Worm (Caenorhabditis elegans) whole organism, young adult: ENCODE results near the gene sre-16.

Source experiments
- C06A6.2 ChIP-seq: fragments of 200-800 bp; sonication (Bioruptor generic); conservative IDR thresholded peaks from 2 replicates; pipeline ENCODE4 v1.3.6; 2022; ENCODE audit warnings: missing genetic modification characterization, missing compliant biosample characterization
- D2030.7 ChIP-seq: fragments of 200-800 bp; sonication (Bioruptor generic); IDR thresholded peaks from 2 replicates; pipeline ENCODE4 v1.3.6; 2022; ENCODE audit warnings: missing genetic modification reagents, missing genetic modification characterization, missing compliant biosample characterization
- F10E7.11 ChIP-seq: sonication (generic microtip); optimal IDR thresholded peaks from 2 replicates; lab custom pipeline; 2017; ENCODE audit warnings: mild to moderate bottlenecking, missing genetic modification characterization, moderate library complexity, missing compliant biosample characterization
- F23B12.7 ChIP-seq: sonication (generic microtip); optimal IDR thresholded peaks from 2 replicates; lab custom pipeline; 2017; ENCODE audit warnings: missing genetic modification characterization, mild to moderate bottlenecking, missing compliant biosample characterization, antibody characterized with exemption, moderate library complexity; ENCODE audit not compliant: insufficient read depth
- F33H1.4 ChIP-seq: fragments of 200-800 bp; sonication (Bioruptor generic); IDR thresholded peaks from 2 replicates; pipeline ENCODE4 v1.3.6; 2022; ENCODE audit warnings: missing genetic modification reagents, missing genetic modification characterization, missing compliant biosample characterization
- F49E8.2 ChIP-seq: sonication (generic microtip); optimal IDR thresholded peaks from 3 replicates; lab custom pipeline; 2017; ENCODE audit warnings: missing genetic modification characterization, mild to moderate bottlenecking, missing compliant biosample characterization, antibody characterized with exemption, moderate library complexity; ENCODE audit not compliant: insufficient read depth
- F55B11.4 ChIP-seq: sonication (generic microtip); optimal IDR thresholded peaks from 2 replicates; lab custom pipeline; 2016; ENCODE audit warnings: missing compliant biosample characterization, missing genetic modification characterization, borderline replicate concordance; ENCODE audit not compliant: insufficient read depth
- K12H6.12 ChIP-seq: fragments of 200-800 bp; sonication (Bioruptor generic); optimal IDR thresholded peaks from 2 replicates; lab custom pipeline; 2018; ENCODE audit warnings: mild to moderate bottlenecking, missing genetic modification characterization, missing compliant biosample characterization
- Y53F4B.3 ChIP-seq: fragments of 200-800 bp; sonication (Bioruptor generic); IDR thresholded peaks from 2 replicates; pipeline ENCODE4 v1.3.6; 2022; ENCODE audit warnings: missing genetic modification reagents, missing genetic modification characterization, missing compliant biosample characterization
- ZK185.1 ChIP-seq: sonication (generic microtip); optimal IDR thresholded peaks from 2 replicates; lab custom pipeline; 2016; ENCODE audit warnings: mild to moderate bottlenecking, missing genetic modification characterization, missing compliant biosample characterization; ENCODE audit not compliant: poor library complexity, severe bottlenecking
- akir-1 ChIP-seq: fragments of 200-800 bp; sonication (Bioruptor generic); optimal IDR thresholded peaks from 2 replicates; lab custom pipeline; 2018; ENCODE audit warnings: mild to moderate bottlenecking, missing genetic modification characterization, moderate library complexity, missing compliant biosample characterization
- aptf-3 ChIP-seq: fragments of 200-800 bp; sonication (Bioruptor generic); IDR thresholded peaks from 2 replicates; pipeline ENCODE4 v1.3.6; 2022; ENCODE audit warnings: missing genetic modification characterization, missing compliant biosample characterization
- atf-7 ChIP-seq: sonication (generic microtip); optimal IDR thresholded peaks from 2 replicates; lab custom pipeline; 2017; ENCODE audit warnings: mild to moderate bottlenecking, missing genetic modification characterization, missing compliant biosample characterization
- attf-3 ChIP-seq: fragments of 200-800 bp; sonication (Bioruptor generic); conservative IDR thresholded peaks from 2 replicates; pipeline ENCODE4 v1.3.6; 2022; ENCODE audit warnings: missing genetic modification reagents, missing genetic modification characterization, missing compliant biosample characterization
- bed-1 ChIP-seq: fragments of 200-800 bp; sonication (Bioruptor generic); IDR thresholded peaks from 2 replicates; pipeline ENCODE4 v1.3.6; 2022; ENCODE audit warnings: missing genetic modification reagents, missing genetic modification characterization, missing compliant biosample characterization
- cebp-2 ChIP-seq: fragments of 200-800 bp; sonication (Bioruptor generic); IDR thresholded peaks from 2 replicates; pipeline ENCODE4 v1.3.6; 2022; ENCODE audit warnings: missing genetic modification characterization, missing compliant biosample characterization
- ceh-27 ChIP-seq: fragments of 200-800 bp; sonication (Bioruptor generic); optimal IDR thresholded peaks from 2 replicates; lab custom pipeline; 2018; ENCODE audit warnings: mild to moderate bottlenecking, missing genetic modification characterization, moderate library complexity, missing compliant biosample characterization
- dox-1 ChIP-seq: fragments of 200-800 bp; sonication (Bioruptor generic); IDR thresholded peaks from 2 replicates; pipeline ENCODE4 v1.3.6; 2022; ENCODE audit warnings: missing genetic modification reagents, missing genetic modification characterization, missing compliant biosample characterization
- dpff-1 ChIP-seq: sonication (generic microtip); optimal IDR thresholded peaks from 2 replicates; lab custom pipeline; 2017; ENCODE audit warnings: mild to moderate bottlenecking, missing genetic modification characterization, missing compliant biosample characterization
- dpl-1 ChIP-seq: fragments of 150-350 bp; optimal IDR thresholded peaks from 2 replicates; lab custom pipeline; 2014; ENCODE audit warnings: missing biosample characterization, missing genetic modification reagents, missing genetic modification characterization
- efl-1 ChIP-seq: fragments of 150-350 bp; optimal IDR thresholded peaks from 2 replicates; lab custom pipeline; 2014; ENCODE audit warnings: missing biosample characterization, missing genetic modification reagents, missing genetic modification characterization
- egrh-3 ChIP-seq: fragments of 200-800 bp; sonication (Bioruptor generic); IDR thresholded peaks from 2 replicates; pipeline ENCODE4 v1.3.6; 2022; ENCODE audit warnings: missing genetic modification reagents, missing genetic modification characterization, missing compliant biosample characterization
- ekl-4 ChIP-seq: fragments of 200-800 bp; sonication (Bioruptor generic); IDR thresholded peaks from 2 replicates; pipeline ENCODE4 v1.3.6; 2022; ENCODE audit warnings: missing genetic modification reagents, missing genetic modification characterization, missing compliant biosample characterization
- fkh-3 ChIP-seq: sonication (generic microtip); optimal IDR thresholded peaks from 2 replicates; lab custom pipeline; 2016; ENCODE audit warnings: mild to moderate bottlenecking, missing genetic modification characterization, missing compliant biosample characterization
- gei-17 ChIP-seq: fragments of 200-800 bp; sonication (Bioruptor generic); optimal IDR thresholded peaks from 2 replicates; lab custom pipeline; 2018; ENCODE audit warnings: mild to moderate bottlenecking, missing genetic modification characterization, missing compliant biosample characterization
- him-1 ChIP-seq: sonication (generic microtip); optimal IDR thresholded peaks from 2 replicates; lab custom pipeline; 2016; ENCODE audit warnings: missing genotype, missing genetic modification reagents, missing genetic modification characterization, missing compliant biosample characterization
- hrde-1 ChIP-seq: sonication (generic microtip); optimal IDR thresholded peaks from 2 replicates; lab custom pipeline; 2016; ENCODE audit warnings: missing genetic modification characterization, mild to moderate bottlenecking, missing compliant biosample characterization, moderate library complexity, missing genotype, missing genetic modification reagents, borderline replicate concordance
- hsf-1 ChIP-seq: fragments of 200-800 bp; sonication (Bioruptor generic); IDR thresholded peaks from 2 replicates; pipeline ENCODE4 v1.3.6; 2022; ENCODE audit warnings: missing genetic modification reagents, missing genetic modification characterization, missing compliant biosample characterization
- let-607 ChIP-seq, 2 experiments: fragments of 200-800 bp in 1 of 2; sonication (Bioruptor generic) in 1 of 2; sonication (generic microtip) in 1 of 2; optimal IDR thresholded peaks; 2 replicates each; lab custom pipeline; 2016 to 2018; ENCODE audit warnings: mild to moderate bottlenecking in 2 of 2, missing compliant biosample characterization in 2 of 2, missing genetic modification characterization in 2 of 2, moderate library complexity in 2 of 2, missing genotype in 1 of 2
- lin-35 ChIP-seq, 3 experiments: fragments of 150-350 bp in 2 of 3; sonication (generic microtip) in 1 of 3; optimal IDR thresholded peaks; 2 replicates each; lab custom pipeline; 2014 to 2018; ENCODE audit warnings: missing biosample characterization in 3 of 3, missing genetic modification characterization in 3 of 3, missing genetic modification reagents in 3 of 3
- lir-1 ChIP-seq: fragments of 200-800 bp; sonication (Bioruptor generic); conservative IDR thresholded peaks from 2 replicates; pipeline ENCODE4 v1.3.6; 2022; ENCODE audit warnings: missing genetic modification reagents, missing genetic modification characterization, missing compliant biosample characterization
- madf-10 ChIP-seq: sonication (generic microtip); optimal IDR thresholded peaks from 2 replicates; lab custom pipeline; 2016; ENCODE audit warnings: mild to moderate bottlenecking, missing genetic modification characterization, missing compliant biosample characterization
- mel-28 ChIP-seq: sonication (generic microtip); optimal IDR thresholded peaks from 2 replicates; lab custom pipeline; 2016; ENCODE audit warnings: borderline replicate concordance, mild to moderate bottlenecking, missing genetic modification characterization, missing compliant biosample characterization
- nfya-1 ChIP-seq: sonication (generic microtip); optimal IDR thresholded peaks from 2 replicates; lab custom pipeline; 2017; ENCODE audit warnings: antibody characterized with exemption, missing compliant biosample characterization, missing genetic modification characterization, borderline replicate concordance; ENCODE audit not compliant: insufficient read depth
- pha-4 ChIP-seq: fragments of 150-350 bp; sonication (generic microtip); optimal IDR thresholded peaks from 2 replicates; lab custom pipeline; 2014; ENCODE audit warnings: missing biosample characterization, missing genetic modification reagents, missing genetic modification characterization
- rcor-1 ChIP-seq: fragments of 200-800 bp; sonication (Bioruptor generic); IDR thresholded peaks from 2 replicates; pipeline ENCODE4 v1.3.6; 2022; ENCODE audit warnings: missing genetic modification reagents, missing genetic modification characterization, missing compliant biosample characterization
- rec-8 ChIP-seq, 2 experiments: sonication (generic microtip); optimal IDR thresholded peaks; 2 replicates each; lab custom pipeline; 2016; ENCODE audit warnings: mild to moderate bottlenecking in 2 of 2, missing genetic modification characterization in 2 of 2, missing genetic modification reagents in 2 of 2, missing genotype in 2 of 2, missing biosample characterization in 1 of 2, missing compliant biosample characterization in 1 of 2, moderate library complexity in 1 of 2
- rpc-1 ChIP-seq, 2 experiments: fragments of 150-350 bp in 1 of 2; sonication (generic microtip) in 1 of 2; optimal IDR thresholded peaks; 2 replicates each; lab custom pipeline; 2014 to 2018; ENCODE audit warnings: missing biosample characterization in 1 of 2, missing genetic modification characterization in 1 of 2, missing genetic modification reagents in 1 of 2, missing genotype in 1 of 2
- sdz-38 ChIP-seq: sonication (generic microtip); optimal IDR thresholded peaks from 2 replicates; lab custom pipeline; 2016; ENCODE audit warnings: missing genotype, missing genetic modification characterization, missing compliant biosample characterization
- snpc-3.4 ChIP-seq: sonication (generic microtip); optimal IDR thresholded peaks from 2 replicates; lab custom pipeline; 2017; ENCODE audit warnings: missing genetic modification characterization, mild to moderate bottlenecking, missing compliant biosample characterization, antibody characterized with exemption, moderate library complexity, missing genotype, missing genetic modification reagents
- somi-1 ChIP-seq: fragments of 200-800 bp; sonication (Bioruptor generic); optimal IDR thresholded peaks from 2 replicates; lab custom pipeline; 2018; ENCODE audit warnings: mild to moderate bottlenecking, missing genetic modification characterization, missing compliant biosample characterization
- ztf-28 ChIP-seq: fragments of 200-800 bp; sonication (Bioruptor generic); IDR thresholded peaks from 2 replicates; pipeline ENCODE4 v1.3.6; 2022; ENCODE audit warnings: missing genetic modification reagents, missing genetic modification characterization, missing compliant biosample characterization

The sre-16 gene

DNA sequence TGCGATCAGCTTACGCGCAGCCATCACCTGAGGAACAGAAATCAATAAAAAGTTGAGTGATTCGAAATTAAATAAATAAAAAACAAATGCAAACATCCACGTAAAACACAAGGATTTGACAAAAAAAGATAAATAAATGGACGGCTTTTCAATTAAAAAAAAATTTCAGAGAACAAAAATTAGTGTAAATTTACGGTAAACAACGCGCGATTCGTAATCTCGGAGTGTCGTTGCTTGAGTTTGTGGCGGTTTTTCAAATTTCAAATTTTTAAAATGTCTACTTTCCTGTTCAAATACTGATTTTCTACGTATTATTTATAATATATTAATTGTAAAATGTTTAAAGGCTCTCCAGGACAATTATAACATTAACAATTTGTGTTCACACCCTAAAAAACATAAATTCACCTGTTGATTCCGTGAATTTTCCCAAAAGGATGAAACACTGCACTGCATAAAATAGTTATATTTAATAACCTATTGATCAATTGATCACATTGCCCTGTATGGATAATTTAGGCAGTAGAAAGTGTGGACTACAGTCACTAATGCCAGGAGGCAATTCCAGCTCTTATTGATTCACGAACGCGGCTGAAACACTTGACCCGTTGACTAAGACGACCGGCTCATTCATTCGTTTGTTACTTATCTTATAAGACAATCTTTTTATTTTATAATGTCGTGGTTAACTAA, 26.8 kb downstream of the sre-16 start, which contains the start of the genes marb-1 and F35G2.3 (continued):
- TF ChIP-seq somi-1 (GFP tag; lab: Kevin White, UChicago) (no peak), ZK185.1 (tag; lab: Kevin White, UChicago) (no peak), gei-17 (GFP tag; lab: Kevin White, UChicago) (no peak), cebp-2 (no peak), lin-35 (GFP tag; optimal IDR thresholded peaks at IDR 0.05; lab: Kevin White, UChicago) (peak in 1 of 3 experiments; percentile 77), fkh-3 (no peak), C06A6.2 (GFP tag; lab: Robert Waterston, UW) (no peak), sdz-38 (tag; lab: Kevin White, UChicago) (no peak), rpc-1 (optimal IDR thresholded peaks at IDR 0.05; lab: Kevin White, UChicago) (no peak), rpc-1 (tag; optimal IDR thresholded peaks at IDR 0.05; lab: Kevin White, UChicago) (no peak), dox-1 (no peak), hsf-1 (GFP tag; lab: Robert Waterston, UW) (no peak), attf-3 (peak; percentile 96), let-607 (tag; optimal IDR thresholded peaks at IDR 0.05; lab: Kevin White, UChicago) (no peak), atf-7 (tag; lab: Kevin White, UChicago) (no peak), bed-1 (GFP tag; lab: Robert Waterston, UW) (no peak), F33H1.4 (GFP tag; lab: Robert Waterston, UW) (no peak; the same call in 1 of the 2 replicates), snpc-3.4 (tag; lab: Kevin White, UChicago) (peak; percentile 3), K12H6.12 (no peak), F23B12.7 (peak; percentile 11), F55B11.4 (tag; lab: Kevin White, UChicago) (no peak), F49E8.2 (tag; lab: Kevin White, UChicago) (no peak), dpl-1 (GFP tag; lab: Kevin White, UChicago) (peak; percentile 1), him-1 (tag; lab: Kevin White, UChicago) (peak; percentile 15), aptf-3 (GFP tag; lab: Robert Waterston, UW) (no peak), lir-1 (GFP tag; lab: Robert Waterston, UW) (no peak), akir-1 (no peak), ekl-4 (no peak), madf-10 (tag; lab: Kevin White, UChicago) (no peak), hrde-1 (tag; lab: Kevin White, UChicago) (no peak), rcor-1 (no peak), dpff-1 (tag; lab: Kevin White, UChicago) (no peak), F10E7.11 (no peak), egrh-3 (no peak), D2030.7 (GFP tag; lab: Robert Waterston, UW) (no peak), rec-8 (tag; optimal IDR thresholded peaks at IDR 0.05; lab: Kevin White, UChicago) (no peak), efl-1 (GFP tag; lab: Kevin White, UChicago) (peak; percentile 62), nfya-1 (no peak), Y53F4B.3 (GFP tag; lab: Robert Waterston, UW) (no peak), pha-4 (peak; percentile 28), ceh-27 (GFP tag; lab: Kevin White, UChicago) (no peak), mel-28 (no peak), ztf-28 (GFP tag; lab: Robert Waterston, UW) (no peak)
